Fruit fly (Drosophila melanogaster) whole organism, embryonic: ENCODE results near the gene CG31800.
A peak's percentile ranks its signal among the peaks of the same experiment; 100 is the strongest.

ENCODE experiments used
- Asciz ChIP-seq: fragments of 200-800 bp; sonication (Bioruptor generic); optimal IDR thresholded peaks from 2 replicates; lab custom pipeline; 2017; ENCODE audit warnings: missing biosample characterization, mild to moderate bottlenecking, missing genetic modification characterization, missing genetic modification reagents
- B-H1 ChIP-seq: fragments of 200-800 bp; sonication (Bioruptor generic); IDR thresholded peaks from 3 replicates; pipeline ENCODE4 v1.3.6; 2022; ENCODE audit warnings: missing biosample characterization, missing genetic modification characterization
- Bgb ChIP-seq: fragments of 200-800 bp; sonication (Bioruptor generic); IDR thresholded peaks from 2 replicates; pipeline ENCODE4 v1.3.6; 2022; ENCODE audit warnings: missing biosample characterization, missing genetic modification characterization; ENCODE audit not compliant: partially characterized antibody
- CG10274 ChIP-seq: fragments of 200-800 bp; sonication (Bioruptor generic); optimal IDR thresholded peaks from 3 replicates; lab custom pipeline; 2017; ENCODE audit warnings: missing biosample characterization, mild to moderate bottlenecking, missing genetic modification characterization
- CG10543 ChIP-seq: fragments of 200-800 bp; sonication (Bioruptor generic); optimal IDR thresholded peaks from 3 replicates; lab custom pipeline; 2017; ENCODE audit warnings: missing biosample characterization, mild to moderate bottlenecking, missing genetic modification characterization, moderate library complexity
- CG10654 ChIP-seq: fragments of 200-800 bp; sonication (Bioruptor generic); optimal IDR thresholded peaks from 2 replicates; lab custom pipeline; 2016; ENCODE audit warnings: missing biosample characterization, missing genetic modification characterization
- CG12744 ChIP-seq: fragments of 200-800 bp; sonication (Bioruptor generic); optimal IDR thresholded peaks from 2 replicates; lab custom pipeline; 2016; ENCODE audit warnings: missing biosample characterization, missing genetic modification characterization
- CG13296 ChIP-seq: fragments of 200-800 bp; sonication (Bioruptor generic); optimal IDR thresholded peaks from 3 replicates; lab custom pipeline; 2018; ENCODE audit warnings: missing biosample characterization, mild to moderate bottlenecking, missing genetic modification characterization
- CG13894 ChIP-seq: fragments of 200-800 bp; sonication (Bioruptor generic); optimal IDR thresholded peaks from 3 replicates; lab custom pipeline; 2018; ENCODE audit warnings: missing biosample characterization, mild to moderate bottlenecking, missing genetic modification characterization, moderate library complexity
- CG14965 ChIP-seq: fragments of 200-800 bp; sonication (Bioruptor generic); optimal IDR thresholded peaks from 2 replicates; lab custom pipeline; 2016; ENCODE audit warnings: missing biosample characterization, missing genetic modification characterization, borderline replicate concordance
- CG2129 ChIP-seq: fragments of 200-800 bp; sonication (Bioruptor generic); IDR thresholded peaks from 2 replicates; pipeline ENCODE4 v1.3.6; 2022; ENCODE audit warnings: missing biosample characterization, missing genetic modification characterization; ENCODE audit not compliant: partially characterized antibody
- CG2712 ChIP-seq: fragments of 200-800 bp; optimal IDR thresholded peaks from 3 replicates; lab custom pipeline; 2019; ENCODE audit warnings: missing biosample characterization, mild to moderate bottlenecking, missing genetic modification characterization, moderate library complexity
- CG32772 ChIP-seq: fragments of 200-800 bp; sonication (Bioruptor generic); IDR thresholded peaks from 2 replicates; pipeline ENCODE4 v1.3.6; 2022; ENCODE audit warnings: missing biosample characterization, missing genetic modification characterization
- CG3995 ChIP-seq: fragments of 200-800 bp; sonication (Bioruptor generic); optimal IDR thresholded peaks from 3 replicates; lab custom pipeline; 2016; ENCODE audit warnings: missing biosample characterization, missing genetic modification characterization
- CG4282 ChIP-seq: fragments of 200-800 bp; sonication (Bioruptor generic); optimal IDR thresholded peaks from 2 replicates; lab custom pipeline; 2016; ENCODE audit warnings: missing biosample characterization, missing genetic modification characterization
- CG4404 ChIP-seq: fragments of 200-800 bp; sonication (Bioruptor generic); IDR thresholded peaks from 2 replicates; pipeline ENCODE4 v1.3.6; 2022; ENCODE audit warnings: missing biosample characterization, missing genetic modification characterization
- CG8924 ChIP-seq: fragments of 200-800 bp; optimal IDR thresholded peaks from 3 replicates; lab custom pipeline; 2019; ENCODE audit warnings: missing biosample characterization, mild to moderate bottlenecking, missing genetic modification characterization, moderate library complexity
- CG9932 ChIP-seq: fragments of 200-800 bp; sonication (Bioruptor generic); IDR thresholded peaks from 2 replicates; pipeline ENCODE4 v1.3.6; 2022; ENCODE audit warnings: missing biosample characterization, missing genetic modification characterization
- CoRest ChIP-seq: fragments of 200-800 bp; sonication (Bioruptor generic); optimal IDR thresholded peaks from 3 replicates; lab custom pipeline; 2018; ENCODE audit warnings: missing biosample characterization, mild to moderate bottlenecking, missing genetic modification characterization, moderate library complexity
- Deaf1 ChIP-seq: fragments of 200-800 bp; optimal IDR thresholded peaks from 3 replicates; lab custom pipeline; 2019; ENCODE audit warnings: missing biosample characterization, mild to moderate bottlenecking, missing genetic modification characterization, moderate library complexity
- E2f2 ChIP-seq: fragments of 200-800 bp; sonication (Bioruptor generic); IDR thresholded peaks from 2 replicates; pipeline ENCODE4 v1.3.6; 2022; ENCODE audit warnings: missing biosample characterization, missing genetic modification characterization
- HLH4C ChIP-seq: fragments of 200-800 bp; sonication (Bioruptor generic); IDR thresholded peaks from 3 replicates; pipeline ENCODE4 v1.3.6; 2022; ENCODE audit warnings: missing biosample characterization, missing genetic modification characterization; ENCODE audit not compliant: partially characterized antibody
- Lpt ChIP-seq: fragments of >200 bp; optimal IDR thresholded peaks from 2 replicates; lab custom pipeline; 2018; ENCODE audit warnings: missing biosample characterization, missing genetic modification characterization
- MBD-R2 ChIP-seq: fragments of 200-800 bp; sonication (Bioruptor generic); IDR thresholded peaks from 2 replicates; pipeline ENCODE4 v1.3.6; 2022; ENCODE audit warnings: missing biosample characterization, missing genetic modification characterization
- Med ChIP-seq: fragments of 200-800 bp; sonication (Bioruptor generic); peaks from one replicate; lab custom pipeline; 2016; ENCODE audit warnings: missing biosample characterization, missing genetic modification characterization, mild to moderate bottlenecking, inconsistent platforms, moderate library complexity
- Rx ChIP-seq: fragments of 200-800 bp; sonication (Bioruptor generic); IDR thresholded peaks from 2 replicates; pipeline ENCODE4 v1.3.6; 2022; ENCODE audit warnings: missing biosample characterization, missing genetic modification characterization
- Side ChIP-seq: fragments of 200-800 bp; sonication (Bioruptor generic); optimal IDR thresholded peaks from 2 replicates; lab custom pipeline; 2016; ENCODE audit warnings: missing biosample characterization, missing genetic modification characterization
- bbx ChIP-seq: fragments of 200-800 bp; sonication (Bioruptor generic); IDR thresholded peaks from 2 replicates; pipeline ENCODE4 v1.3.6; 2022; ENCODE audit warnings: missing biosample characterization, missing genetic modification characterization; ENCODE audit not compliant: partially characterized antibody
- corto ChIP-seq: fragments of 200-800 bp; sonication (Bioruptor generic); optimal IDR thresholded peaks from 2 replicates; lab custom pipeline; 2016; ENCODE audit warnings: missing biosample characterization, mild to moderate bottlenecking, missing genetic modification characterization, moderate library complexity
- cwo ChIP-seq: fragments of 200-800 bp; sonication (Bioruptor generic); optimal IDR thresholded peaks from 3 replicates; lab custom pipeline; 2017; ENCODE audit warnings: missing biosample characterization, missing genetic modification characterization, mild to moderate bottlenecking, moderate library complexity, missing genetic modification reagents
- dpn ChIP-seq, 2 experiments: fragments of 200-800 bp; sonication (Bioruptor generic); optimal IDR thresholded peaks; 3 replicates each; lab custom pipeline; 2016; ENCODE audit warnings: missing biosample characterization in 2 of 2, missing genetic modification characterization in 2 of 2
- gfzf ChIP-seq: fragments of 200-800 bp; sonication (Bioruptor generic); optimal IDR thresholded peaks from 2 replicates; lab custom pipeline; 2016; ENCODE audit warnings: missing biosample characterization, mild to moderate bottlenecking, missing genetic modification characterization, moderate library complexity
- gt ChIP-seq: fragments of 200-800 bp; sonication (Bioruptor generic); IDR thresholded peaks from 2 replicates; pipeline ENCODE4 v1.3.6; 2022; ENCODE audit warnings: missing biosample characterization, missing genetic modification characterization
- ind ChIP-seq: fragments of 200-800 bp; sonication (Bioruptor generic); optimal IDR thresholded peaks from 3 replicates; lab custom pipeline; 2016; ENCODE audit warnings: missing biosample characterization, missing genetic modification characterization
- insv ChIP-seq, 2 experiments: fragments of 200-800 bp; sonication (Bioruptor generic); optimal IDR thresholded peaks; 3 replicates each; lab custom pipeline; 2016 to 2018; ENCODE audit warnings: missing biosample characterization in 2 of 2, missing genetic modification characterization in 2 of 2
- jumu ChIP-seq: fragments of 200-800 bp; sonication (Bioruptor generic); optimal IDR thresholded peaks from 3 replicates; lab custom pipeline; 2016; ENCODE audit warnings: missing biosample characterization, missing genetic modification characterization
- lab ChIP-seq: fragments of 200-800 bp; sonication (Bioruptor generic); optimal IDR thresholded peaks from 3 replicates; lab custom pipeline; 2017; ENCODE audit warnings: missing biosample characterization, missing genetic modification characterization, mild to moderate bottlenecking, moderate library complexity, missing genetic modification reagents
- lilli ChIP-seq: fragments of 200-800 bp; sonication (Bioruptor generic); optimal IDR thresholded peaks from 3 replicates; lab custom pipeline; 2016; ENCODE audit warnings: missing biosample characterization, missing genetic modification characterization
- nerfin-1 ChIP-seq: fragments of 200-800 bp; sonication (Bioruptor generic); optimal IDR thresholded peaks from 3 replicates; lab custom pipeline; 2019; ENCODE audit warnings: missing biosample characterization, mild to moderate bottlenecking, missing genetic modification characterization, moderate library complexity
- nom ChIP-seq: fragments of 200-800 bp; sonication (Bioruptor generic); optimal IDR thresholded peaks from 2 replicates; lab custom pipeline; 2017; ENCODE audit warnings: missing biosample characterization, missing genetic modification characterization, mild to moderate bottlenecking, moderate library complexity, missing genetic modification reagents
- org-1 ChIP-seq: fragments of 200-800 bp; sonication (Bioruptor generic); optimal IDR thresholded peaks from 2 replicates; lab custom pipeline; 2017; ENCODE audit warnings: missing biosample characterization, missing genetic modification characterization
- pan ChIP-seq, 4 experiments: fragments of >200 bp in 3 of 4; fragments of 200-800 bp in 1 of 4; sonication (Bioruptor generic) in 1 of 4; optimal IDR thresholded peaks in 3 of 4; IDR thresholded peaks in 1 of 4; 2 replicates each; pipeline versions ENCODE4 v1.3.6 to Lab custom; 2017 to 2022; ENCODE audit warnings: missing biosample characterization in 2 of 4, missing genetic modification characterization in 2 of 4, mixed read lengths in 1 of 4
- tna ChIP-seq: fragments of 200-800 bp; sonication (Bioruptor generic); IDR thresholded peaks from 2 replicates; pipeline ENCODE4 v1.3.6; 2022; ENCODE audit warnings: missing biosample characterization, missing genetic modification characterization; ENCODE audit not compliant: partially characterized antibody
- tup ChIP-seq: fragments of 200-800 bp; sonication (Bioruptor generic); optimal IDR thresholded peaks from 2 replicates; lab custom pipeline; 2016; ENCODE audit warnings: missing biosample characterization, mild to moderate bottlenecking, missing genetic modification characterization, moderate library complexity
- vnd ChIP-seq: fragments of 200-800 bp; sonication (Bioruptor generic); IDR thresholded peaks from 3 replicates; pipeline ENCODE4 v1.3.6; 2022; ENCODE audit warnings: missing biosample characterization, missing genetic modification characterization; ENCODE audit not compliant: partially characterized antibody

CG31800 gene

dm6 chr2L:19053860-19054515, 19.6 kb upstream of the CG31800 start, which contains the start of gene CG10492 (continued):
- no peak for TF ChIP-seq gt (GFP tag; lab: Robert Waterston, UW)
- TF ChIP-seq gfzf (GFP tag; lab: Kevin White, UChicago) = peak; percentile 91
- no peak for TF ChIP-seq CG8924 (tag; lab: Kevin White, UChicago)
- TF ChIP-seq CG3995 (GFP tag; lab: Kevin White, UChicago) = peak; percentile 75
- no peak for TF ChIP-seq corto (GFP tag; lab: Kevin White, UChicago)
- peak; percentile 27; the same call in 1 of the 3 replicates for TF ChIP-seq HLH4C (GFP tag; lab: Robert Waterston, UW)
- peak; percentile 60 for TF ChIP-seq Med (GFP tag; lab: Kevin White, UChicago)
- TF ChIP-seq bbx = no peak
- no peak for TF ChIP-seq CG4404 (GFP tag; lab: Robert Waterston, UW)
- TF ChIP-seq CG10274 (GFP tag; lab: Kevin White, UChicago) = no peak
- TF ChIP-seq, all 482 proteins: peak for 84

DNA sequence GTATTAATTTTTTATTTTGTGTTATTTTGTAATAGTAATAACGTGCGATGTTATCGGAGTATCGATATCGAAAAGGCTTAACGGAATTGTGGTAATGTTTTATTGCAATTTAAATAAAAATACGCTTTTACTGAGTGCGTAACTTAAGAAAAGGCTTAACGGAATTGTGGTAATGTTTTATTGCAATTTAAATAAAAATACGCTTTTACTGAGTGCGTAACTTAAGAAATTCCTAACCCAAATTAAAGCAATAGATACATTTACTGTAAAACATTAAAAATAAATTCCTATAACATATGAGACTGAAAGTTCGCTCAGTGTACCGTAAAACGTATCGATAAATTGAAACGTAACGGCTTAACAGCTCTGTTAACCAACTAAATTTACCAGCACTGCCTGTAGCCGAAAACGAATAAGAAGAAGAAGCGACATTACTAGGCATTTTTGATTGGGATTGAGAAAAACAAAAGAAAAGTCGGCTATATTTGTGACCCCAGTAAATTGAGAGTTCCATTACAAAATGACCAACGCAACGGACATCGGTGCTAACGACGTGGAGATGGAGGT, 17.2 kb upstream of the CG31800 start, which contains the start of gene Rpn3:
Gene Rpn3, plus strand, starts transcription at position 257 of the 567 bp plus-strand sequence.
- peak; percentile 70 for TF ChIP-seq CG12744 (GFP tag; lab: Kevin White, UChicago)
- TF ChIP-seq Bgb (GFP tag; lab: Robert Waterston, UW) = peak; percentile 40; the same call in 1 of the 2 replicates
- TF ChIP-seq CG2129 (GFP tag; lab: Robert Waterston, UW) = peak; percentile 28; the same call in 1 of the 2 replicates
- TF ChIP-seq CG10274 (GFP tag; lab: Kevin White, UChicago) = peak; percentile 7
- TF ChIP-seq Rx (GFP tag; lab: Robert Waterston, UW) = peak; percentile 74
- TF ChIP-seq Lpt (GFP tag; lab: Kevin White, UChicago) = no peak
- peak; percentile 53 for TF ChIP-seq CG13296 (GFP tag; lab: Kevin White, UChicago)
- peak; percentile 72 for TF ChIP-seq vnd
- TF ChIP-seq nom (GFP tag; lab: Kevin White, UChicago) = peak; percentile 22
- peak; percentile 78 for TF ChIP-seq B-H1 (GFP tag; lab: Robert Waterston, UW)
- TF ChIP-seq MBD-R2 (GFP tag; lab: Robert Waterston, UW) = peak; percentile 73
- peak; percentile 91 for TF ChIP-seq lilli (GFP tag; lab: Kevin White, UChicago)
- peak; percentile 81 for TF ChIP-seq CoRest (tag; lab: Kevin White, UChicago)
- TF ChIP-seq pan (optimal IDR thresholded peaks at IDR 0.05; lab: Kevin White, UChicago) = no peak
- TF ChIP-seq pan (GFP tag; optimal IDR thresholded peaks at IDR 0.05 in 1 of 2, IDR thresholded peaks at IDR 0.05 in 1 of 2) = peak in 1 of 2 experiments; percentile 92
- TF ChIP-seq jumu (GFP tag; lab: Kevin White, UChicago) = peak; percentile 73
- peak; percentile 88 for TF ChIP-seq lab (GFP tag; lab: Kevin White, UChicago)
- TF ChIP-seq CG2712 (tag; lab: Kevin White, UChicago) = peak; percentile 89
- TF ChIP-seq tup (GFP tag; lab: Kevin White, UChicago) = peak; percentile 31
- peak; percentile 77 to 90 for TF ChIP-seq dpn (GFP tag; optimal IDR thresholded peaks at IDR 0.05; lab: Kevin White, UChicago)
- TF ChIP-seq Asciz = no peak
- TF ChIP-seq CG9932 (GFP tag; lab: Robert Waterston, UW) = peak; percentile 88
- peak; percentile 84 for TF ChIP-seq ind
- TF ChIP-seq CG13894 (tag; lab: Kevin White, UChicago) = peak; percentile 37
- peak; percentile 38 for TF ChIP-seq CG4282 (GFP tag; lab: Kevin White, UChicago)
- TF ChIP-seq CG10654 (GFP tag; lab: Kevin White, UChicago) = peak; percentile 83
- TF ChIP-seq E2f2 (GFP tag; lab: Robert Waterston, UW) = peak; percentile 66
- TF ChIP-seq CG10543 (GFP tag; lab: Kevin White, UChicago) = peak; percentile 16
- peak; percentile 87 for TF ChIP-seq CG32772 (GFP tag; lab: Robert Waterston, UW)
- peak; percentile 61 for TF ChIP-seq Deaf1 (tag; lab: Kevin White, UChicago)
- TF ChIP-seq CG3995 (GFP tag; lab: Kevin White, UChicago) = peak; percentile 41
- TF ChIP-seq tna (GFP tag; lab: Robert Waterston, UW) = peak; percentile 61
- peak; percentile 64 for TF ChIP-seq nerfin-1
- peak; percentile 83 for TF ChIP-seq Side (GFP tag; lab: Kevin White, UChicago)
- TF ChIP-seq CG14965 (GFP tag; lab: Kevin White, UChicago) = no peak
- no peak for TF ChIP-seq insv (GFP tag; optimal IDR thresholded peaks at IDR 0.05; lab: Kevin White, UChicago)
- TF ChIP-seq cwo = peak; percentile 71
- peak; percentile 32 for TF ChIP-seq org-1 (GFP tag; lab: Kevin White, UChicago)
